Worm (Caenorhabditis elegans): ENCODE measurements around the gene Y55B1BR.6.

Gene Y55B1BR.6

ce11 chrIII:432988-433387, 30.6 kb downstream of the Y55B1BR.6 start (continued):
- TF ChIP-seq ceh-24 (tag; optimal IDR thresholded peaks at IDR 0.05): no peak
- no peak for TF ChIP-seq lim-6 (tag; optimal IDR thresholded peaks at IDR 0.05)
- TF ChIP-seq nhr-11 (tag; optimal IDR thresholded peaks at IDR 0.05): no peak
- peak; percentile 29 for TF ChIP-seq madf-2 (tag; optimal IDR thresholded peaks at IDR 0.05)
- no peak for TF ChIP-seq F13H6.1 (tag; optimal IDR thresholded peaks at IDR 0.05)
- TF ChIP-seq ceh-6 (GFP tag; optimal IDR thresholded peaks at IDR 0.05): no peak
- TF ChIP-seq ceh-2 (tag; optimal IDR thresholded peaks at IDR 0.05): peak; percentile 33
- peak; percentile 55 for TF ChIP-seq ref-2 (tag; optimal IDR thresholded peaks at IDR 0.05)
- no peak for TF ChIP-seq odd-2 (tag; optimal IDR thresholded peaks at IDR 0.05)
- no peak for TF ChIP-seq pax-1 (tag; optimal IDR thresholded peaks at IDR 0.05)
- no peak for TF ChIP-seq pag-3 (tag; optimal IDR thresholded peaks at IDR 0.05; ENCODE audit: borderline replicate concordance)
- no peak for TF ChIP-seq fkh-10 (GFP tag; optimal IDR thresholded peaks at IDR 0.05)
- TF ChIP-seq hlh-13 (GFP tag; optimal IDR thresholded peaks at IDR 0.05): no peak
- peak; percentile 71 for TF ChIP-seq nfya-1 (tag; optimal IDR thresholded peaks at IDR 0.05)
- peak; percentile 50 for TF ChIP-seq tbx-2 (tag; optimal IDR thresholded peaks at IDR 0.05)
- TF ChIP-seq ttx-3 (tag; optimal IDR thresholded peaks at IDR 0.05): no peak
- TF ChIP-seq ceh-18 (tag; optimal IDR thresholded peaks at IDR 0.05): peak; percentile 68
- peak; percentile 19 for TF ChIP-seq unc-42 (tag; optimal IDR thresholded peaks at IDR 0.05)
- no peak for TF ChIP-seq pat-9 (tag; optimal IDR thresholded peaks at IDR 0.05)
- TF ChIP-seq C08G9.2 (tag; optimal IDR thresholded peaks at IDR 0.05): no peak
- no peak for TF ChIP-seq elt-2 (tag; optimal IDR thresholded peaks at IDR 0.05)
- TF ChIP-seq ceh-48 (tag; optimal IDR thresholded peaks at IDR 0.05): no peak
- no peak for TF ChIP-seq syd-9 (tag; optimal IDR thresholded peaks at IDR 0.05)
- no peak for TF ChIP-seq sox-4 (tag; optimal IDR thresholded peaks at IDR 0.05)
- TF ChIP-seq dve-1 (tag; optimal IDR thresholded peaks at IDR 0.05): peak; percentile 52
- TF ChIP-seq ztf-16 (tag; optimal IDR thresholded peaks at IDR 0.05): no peak

ce11 chrIII:429038-429437, 34.6 kb downstream of the Y55B1BR.6 start, which contains the start of gene cec-8:
TSS of gene cec-8 (plus strand) at chrIII:429338.
- TF ChIP-seq ztf-16 (tag; optimal IDR thresholded peaks at IDR 0.05) (no peak), lim-6 (tag; optimal IDR thresholded peaks at IDR 0.05) (no peak), ets-4 (tag; optimal IDR thresholded peaks at IDR 0.05) (no peak), sox-4 (tag; optimal IDR thresholded peaks at IDR 0.05) (no peak), dve-1 (tag; optimal IDR thresholded peaks at IDR 0.05) (no peak), ceh-30 (tag; optimal IDR thresholded peaks at IDR 0.05) (no peak), eyg-1 (tag; optimal IDR thresholded peaks at IDR 0.05) (no peak), ceh-48 (tag; optimal IDR thresholded peaks at IDR 0.05) (no peak), hlh-15 (tag; optimal IDR thresholded peaks at IDR 0.05) (no peak), rnt-1 (tag; optimal IDR thresholded peaks at IDR 0.05) (no peak), ama-1 (optimal IDR thresholded peaks at IDR 0.05) (no peak)

ce11 chrIII:423875-424274, 39.7 kb downstream of the Y55B1BR.6 start:
- no peak for TF ChIP-seq ama-1 (optimal IDR thresholded peaks at IDR 0.05)

- TF ChIP-seq fkh-6 (tag; optimal IDR thresholded peaks at IDR 0.05) (no peak), elt-2 (tag; optimal IDR thresholded peaks at IDR 0.05) (peak; percentile 28)
These were observed 41.1 kb downstream of the Y55B1BR.6 start for ce11 chrIII:422553-422952.

- TF ChIP-seq K09A11.1 (tag; optimal IDR thresholded peaks at IDR 0.05; ENCODE audit: insufficient read depth) (no peak), sdc-2 (tag; optimal IDR thresholded peaks at IDR 0.05) (no peak), ceh-31 (tag; optimal IDR thresholded peaks at IDR 0.05) (no peak), pha-2 (tag; optimal IDR thresholded peaks at IDR 0.05) (no peak), ceh-48 (tag; optimal IDR thresholded peaks at IDR 0.05) (no peak), ets-4 (tag; optimal IDR thresholded peaks at IDR 0.05) (no peak), pax-1 (tag; optimal IDR thresholded peaks at IDR 0.05) (no peak), ceh-30 (tag; optimal IDR thresholded peaks at IDR 0.05) (no peak), hlh-30 (tag; optimal IDR thresholded peaks at IDR 0.05; ENCODE audit: insufficient read depth) (no peak)
These were observed 45.0 kb downstream of the Y55B1BR.6 start, which contains the start of gene stim-1 for ce11 chrIII:418649-419048. TSS of gene stim-1 (minus strand) at chrIII:418749.

Measured in whole organism, late embryonic.